Worm (Caenorhabditis elegans): Measurements from ENCODE around the gene znf-207.

Gene znf-207

DNA sequence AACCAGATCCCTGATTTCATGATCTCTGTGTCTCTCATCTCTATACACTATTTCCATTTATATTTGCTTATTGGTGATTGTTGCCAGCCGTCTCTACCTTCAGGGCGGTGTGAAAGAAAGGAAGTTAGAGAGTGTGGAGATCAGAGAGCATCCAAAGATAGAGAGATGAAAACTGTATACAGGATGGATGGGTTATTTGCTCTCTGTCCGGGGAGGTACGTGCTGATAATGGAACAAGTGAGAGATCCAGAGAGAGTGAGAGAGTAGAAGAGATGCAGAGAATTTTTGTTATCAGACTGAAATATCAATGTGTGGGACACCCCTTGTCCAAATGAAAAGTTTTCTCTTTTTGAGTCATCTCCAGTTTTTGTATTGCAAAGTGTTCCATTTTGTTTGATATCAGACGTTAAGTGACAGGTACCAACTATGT, 26.7 kb upstream of the znf-207 start (continued):
- TF ChIP-seq lim-7 (GFP tag; IDR thresholded peaks at IDR 0.05) (no peak), egl-43 (GFP tag; IDR thresholded peaks at IDR 0.05) (no peak), T20F7.1 (GFP tag; optimal IDR thresholded peaks at IDR 0.05) (peak; percentile 12), pqm-1 (tag; optimal IDR thresholded peaks at IDR 0.05) (peak; percentile 95), nhr-25 (tag; optimal IDR thresholded peaks at IDR 0.05; ENCODE audit: borderline replicate concordance, insufficient read depth) (no peak), dve-1 (tag; optimal IDR thresholded peaks at IDR 0.05; ENCODE audit: insufficient read depth) (peak; percentile 93), mdt-29 (GFP tag; IDR thresholded peaks at IDR 0.05) (no peak), attf-4 (tag; optimal IDR thresholded peaks at IDR 0.05) (no peak), ceh-62 (tag; optimal IDR thresholded peaks at IDR 0.05) (no peak), madf-5 (GFP tag; IDR thresholded peaks at IDR 0.05) (no peak), ZK546.5 (tag; optimal IDR thresholded peaks at IDR 0.05) (no peak), sdz-12 (GFP tag; optimal IDR thresholded peaks at IDR 0.05) (no peak), Y48G9A.11 (GFP tag; IDR thresholded peaks at IDR 0.05) (no peak), D1046.2 (GFP tag; IDR thresholded peaks at IDR 0.05) (no peak), cey-2 (tag; optimal IDR thresholded peaks at IDR 0.05; ENCODE audit: borderline replicate concordance, insufficient read depth) (no peak), lin-15B (tag; optimal IDR thresholded peaks at IDR 0.05) (no peak), lir-3 (tag; optimal IDR thresholded peaks at IDR 0.05) (no peak), ces-1 (GFP tag; optimal IDR thresholded peaks at IDR 0.05) (no peak), zip-2 (tag; optimal IDR thresholded peaks at IDR 0.05) (no peak), madf-9 (GFP tag; conservative IDR thresholded peaks at IDR 0.05) (no peak), mep-1 (tag; optimal IDR thresholded peaks at IDR 0.05) (no peak), T26A8.4 (GFP tag; IDR thresholded peaks at IDR 0.05) (no peak), ceh-32 (tag; optimal IDR thresholded peaks at IDR 0.05; ENCODE audit: poor library complexity) (no peak), F37D6.2 (tag; optimal IDR thresholded peaks at IDR 0.05) (no peak), egl-27 (tag; optimal IDR thresholded peaks at IDR 0.05) (no peak), ZK337.2 (GFP tag; IDR thresholded peaks at IDR 0.05) (no peak), spr-1 (tag; optimal IDR thresholded peaks at IDR 0.05) (no peak), ztf-11 (tag; optimal IDR thresholded peaks at IDR 0.05) (no peak), F44E2.7 (GFP tag; IDR thresholded peaks at IDR 0.05) (no peak), unc-62 (GFP tag; optimal IDR thresholded peaks at IDR 0.05 in 1 of 2) (peak in 1 of 2 experiments; percentile 27), unc-62 (tag; optimal IDR thresholded peaks at IDR 0.05) (no peak), unc-130 (GFP tag; optimal IDR thresholded peaks at IDR 0.05) (no peak), tra-1 (GFP tag; IDR thresholded peaks at IDR 0.05) (peak; percentile 85), nhr-42 (GFP tag; IDR thresholded peaks at IDR 0.05) (no peak), ama-1 (optimal IDR thresholded peaks at IDR 0.05) (no peak), tag-97 (GFP tag; IDR thresholded peaks at IDR 0.05) (no peak), ceh-82 (tag; optimal IDR thresholded peaks at IDR 0.05) (no peak), nhr-28 (tag; optimal IDR thresholded peaks at IDR 0.05) (peak; percentile 70), F26F4.8 (GFP tag; conservative IDR thresholded peaks at IDR 0.05) (no peak), F49E8.2 (tag; optimal IDR thresholded peaks at IDR 0.05; ENCODE audit: borderline replicate concordance) (no peak), Y5F2A.4 (GFP tag; optimal IDR thresholded peaks at IDR 0.05) (no peak), hmg-1.1 (GFP tag; IDR thresholded peaks at IDR 0.05) (no peak), nhr-237 (tag; optimal IDR thresholded peaks at IDR 0.05) (no peak), nhr-102 (tag; optimal IDR thresholded peaks at IDR 0.05) (no peak), F10B5.3 (tag; optimal IDR thresholded peaks at IDR 0.05) (peak; percentile 28), R02D3.7 (tag; optimal IDR thresholded peaks at IDR 0.05) (no peak), dpl-1 (GFP tag; optimal IDR thresholded peaks at IDR 0.05) (no peak), hlh-11 (tag; optimal IDR thresholded peaks at IDR 0.05) (peak; percentile 94), saeg-2 (GFP tag; IDR thresholded peaks at IDR 0.05) (0 out of 2 replicates have a peak, but pooled peaks have one; percentile 29), rbr-2 (tag; optimal IDR thresholded peaks at IDR 0.05) (no peak), unc-39 (tag; optimal IDR thresholded peaks at IDR 0.05) (no peak), lin-13 (GFP tag; optimal IDR thresholded peaks at IDR 0.05) (peak; percentile 14), php-3 (GFP tag; IDR thresholded peaks at IDR 0.05) (peak; percentile 81)
